Fruit fly (Drosophila melanogaster) whole organism: Measurements from ENCODE around the gene CG33687.

ENCODE experiments used
- CG8478 ChIP-seq: fragments of >200 bp; optimal IDR thresholded peaks from 2 replicates; lab custom pipeline; 2018; ENCODE audit warnings: inconsistent platforms
- Dll ChIP-seq: fragments of >200 bp; optimal IDR thresholded peaks from 2 replicates; lab custom pipeline; 2017
- EcR ChIP-seq, 2 experiments: fragments of >200 bp; optimal IDR thresholded peaks; 2 replicates each; lab custom pipeline; 2017; ENCODE audit warnings: missing biosample characterization in 2 of 2, missing genetic modification characterization in 2 of 2, missing genetic modification reagents in 2 of 2
- pan ChIP-seq: fragments of >200 bp; optimal IDR thresholded peaks from 2 replicates; lab custom pipeline; 2017
- psq ChIP-seq: fragments of >200 bp; optimal IDR thresholded peaks from 2 replicates; lab custom pipeline; 2017
- usp ChIP-seq: fragments of >200 bp; optimal IDR thresholded peaks from 2 replicates; lab custom pipeline; 2017; ENCODE audit warnings: missing biosample characterization, missing genetic modification characterization, mixed read lengths

CG33687 gene

dm6 chr3L:16159161-16160072 is 38.3 kb upstream of the CG33687 start:
- TF ChIP-seq usp (GFP tag; lab: Kevin White, UChicago) (no peak), CG8478 (lab: Kevin White, UChicago) (no peak), Dll (lab: Kevin White, UChicago) (no peak), pan (lab: Kevin White, UChicago) (no peak), psq (no peak), EcR (GFP tag; optimal IDR thresholded peaks at IDR 0.05; lab: Kevin White, UChicago) (no peak)

DNA sequence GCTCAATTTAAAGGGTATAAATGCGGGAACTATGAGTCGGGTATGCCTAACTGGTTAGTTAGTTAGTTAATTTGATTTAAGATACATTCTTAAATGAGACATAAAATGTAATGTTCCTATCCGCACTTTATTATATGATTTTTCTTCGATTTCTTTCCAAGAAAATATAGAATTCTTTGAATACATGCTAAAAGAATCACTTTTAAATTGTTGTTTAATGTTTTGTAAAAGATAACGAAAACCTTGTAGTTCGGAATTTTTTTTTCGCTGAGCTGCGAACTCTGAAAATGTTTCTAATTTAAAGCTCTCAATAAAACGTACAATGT is 37.6 kb upstream of the CG33687 start:
- TF ChIP-seq usp (GFP tag; lab: Kevin White, UChicago): no peak
- no peak for TF ChIP-seq EcR (GFP tag; optimal IDR thresholded peaks at IDR 0.05; lab: Kevin White, UChicago)
- TF ChIP-seq psq: no peak
- no peak for TF ChIP-seq pan (lab: Kevin White, UChicago)
- no peak for TF ChIP-seq Dll (lab: Kevin White, UChicago)
- TF ChIP-seq CG8478 (lab: Kevin White, UChicago): no peak

DNA sequence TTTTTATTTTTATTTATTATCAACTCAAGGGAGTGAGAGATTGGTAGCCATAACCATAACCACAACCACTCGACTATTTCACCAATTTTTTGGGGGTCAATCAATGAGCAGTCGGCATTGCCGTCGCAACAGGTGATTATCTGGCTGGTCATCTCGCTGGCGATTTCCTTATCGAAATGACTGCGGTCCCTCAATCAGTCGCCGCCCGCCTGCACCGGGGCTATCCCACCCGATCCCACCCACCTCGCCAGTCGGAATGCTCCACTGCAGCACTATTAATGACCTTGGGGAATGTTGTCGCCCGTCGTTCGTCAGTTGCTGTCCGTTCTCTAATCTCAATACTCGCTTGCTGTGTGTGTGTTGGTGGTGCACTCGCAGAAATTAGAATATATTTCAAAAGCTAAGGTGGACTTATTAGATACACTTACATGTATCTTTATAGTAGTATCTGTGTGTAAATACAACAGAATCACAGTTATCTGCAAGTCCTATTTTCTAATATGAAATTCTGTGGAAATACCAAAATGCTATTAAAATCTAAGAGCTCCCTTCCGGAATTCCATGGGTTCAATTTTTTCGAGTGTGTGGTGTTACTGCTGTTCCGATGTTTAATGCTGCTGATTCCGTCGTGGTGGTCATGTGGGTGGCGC is 37.1 kb upstream of the CG33687 start:
- TF ChIP-seq usp (GFP tag; lab: Kevin White, UChicago): no peak

DNA sequence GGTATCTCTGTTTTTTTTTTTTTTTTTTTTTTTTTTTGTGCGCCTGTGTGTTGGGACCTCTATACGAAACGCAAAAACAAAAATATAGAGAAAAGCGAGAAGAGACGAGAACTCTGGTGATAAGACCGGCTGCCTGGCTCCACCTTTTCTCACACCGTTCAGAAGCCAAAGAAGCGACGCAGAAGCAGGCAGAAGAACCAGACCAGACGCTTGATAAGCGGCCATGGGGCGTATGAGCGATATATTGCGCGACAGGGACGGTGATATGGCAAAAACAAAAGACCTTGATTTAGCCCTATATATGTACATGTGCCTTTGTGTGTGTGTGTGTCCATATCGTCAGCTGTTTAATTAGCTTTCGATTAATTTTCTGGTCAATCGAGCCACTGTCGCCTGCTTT is 36.5 kb upstream of the CG33687 start:
- TF ChIP-seq Dll (lab: Kevin White, UChicago): no peak
- peak in 1 of 2 experiments; percentile 28 for TF ChIP-seq EcR (GFP tag; optimal IDR thresholded peaks at IDR 0.05; lab: Kevin White, UChicago)

- TF ChIP-seq Dll (lab: Kevin White, UChicago) (no peak), pan (lab: Kevin White, UChicago) (no peak), usp (GFP tag; lab: Kevin White, UChicago) (no peak), CG8478 (lab: Kevin White, UChicago) (no peak), psq (no peak), EcR (GFP tag; optimal IDR thresholded peaks at IDR 0.05; lab: Kevin White, UChicago) (peak in 1 of 2 experiments; percentile 98)
Observed at dm6 chr3L:16161847-16162556, 35.7 kb upstream of the CG33687 start.

DNA sequence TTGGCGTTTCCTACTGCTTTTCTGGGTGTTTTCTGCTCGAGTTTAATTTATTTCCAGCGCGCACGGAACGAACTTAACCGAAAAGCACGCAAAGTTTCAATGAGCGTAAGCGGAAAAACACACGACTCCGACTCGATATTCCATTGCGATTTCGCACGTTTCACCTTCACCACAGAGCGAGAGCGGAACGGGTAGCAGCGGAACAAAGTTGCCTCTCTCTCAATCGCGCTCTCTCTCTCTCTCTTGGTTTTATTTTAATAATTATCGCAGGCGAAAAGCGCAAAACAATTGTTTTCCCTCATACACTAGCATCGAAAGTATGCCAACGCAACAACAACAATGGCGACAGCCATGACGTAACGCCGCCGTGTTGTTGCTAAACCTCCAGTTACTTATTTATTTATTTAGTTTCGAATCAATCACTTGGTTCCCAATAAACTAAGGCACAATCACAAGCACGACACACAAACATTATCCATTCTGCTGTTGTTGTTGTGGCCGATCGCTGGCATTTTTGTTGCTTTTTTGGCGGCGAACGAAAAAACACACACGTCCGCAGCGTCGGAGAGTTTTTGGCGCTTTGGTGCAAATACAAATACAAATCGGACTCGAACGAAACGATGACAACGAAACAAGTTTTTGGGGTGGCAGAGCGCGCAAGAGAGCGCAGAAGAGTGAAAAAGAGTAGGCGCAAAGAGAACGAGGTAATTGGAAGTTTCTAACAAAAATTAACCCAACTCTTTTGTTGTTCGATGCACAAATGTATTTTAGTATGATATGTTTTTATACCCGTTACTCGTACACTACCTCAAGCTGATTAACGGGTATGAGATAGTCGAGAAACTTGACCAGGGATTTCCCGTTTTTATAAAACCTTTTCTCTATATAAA is 33.3 kb upstream of the CG33687 start, which contains the start of gene CG5151:
CG5151 (minus strand) TSS at position 552 of the 890 bp plus-strand sequence.
- TF ChIP-seq EcR (GFP tag; optimal IDR thresholded peaks at IDR 0.05; lab: Kevin White, UChicago) (no peak), CG8478 (lab: Kevin White, UChicago) (no peak)

dm6 chr3L:16165356-16166168 is 32.1 kb upstream of the CG33687 start:
- TF ChIP-seq EcR (GFP tag; optimal IDR thresholded peaks at IDR 0.05; lab: Kevin White, UChicago) (no peak), CG8478 (lab: Kevin White, UChicago) (no peak), usp (GFP tag; lab: Kevin White, UChicago) (no peak), psq (no peak), pan (lab: Kevin White, UChicago) (no peak), Dll (lab: Kevin White, UChicago) (no peak)

DNA sequence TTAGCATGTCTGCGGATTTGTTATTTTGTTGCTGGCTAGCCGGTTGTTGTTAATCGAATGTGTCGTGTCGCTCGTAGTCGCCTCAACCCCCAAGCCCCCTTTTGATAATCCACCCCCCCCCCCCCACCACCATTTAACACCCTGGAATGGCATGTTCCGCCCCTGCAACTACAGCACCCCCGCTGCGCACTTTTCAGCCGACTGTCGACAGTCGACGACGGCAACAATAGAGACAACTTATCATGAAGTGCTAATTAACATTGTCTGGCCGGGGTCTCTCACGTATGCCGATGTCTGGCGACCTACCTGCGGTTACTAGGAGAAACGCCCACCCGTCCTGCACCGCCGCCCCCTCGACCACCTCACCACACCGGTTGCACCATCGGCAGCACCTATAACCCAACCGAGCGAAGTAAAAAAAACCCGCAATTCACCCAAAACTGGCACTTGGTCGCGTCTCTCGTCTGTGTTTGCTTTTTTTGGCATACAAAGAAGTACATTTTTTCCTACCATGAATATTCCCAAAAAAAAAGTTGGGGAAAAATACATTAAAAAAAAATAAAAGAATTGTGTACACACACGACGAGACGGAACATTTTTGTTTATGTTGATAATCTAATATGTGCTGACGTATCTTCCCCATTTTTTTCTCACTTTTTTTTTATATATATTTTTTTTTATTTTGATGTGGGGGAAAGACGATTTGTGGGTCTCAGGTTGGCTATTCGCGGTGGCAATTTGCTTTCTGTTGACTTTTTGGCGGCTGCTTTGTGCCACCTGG is 31.3 kb upstream of the CG33687 start:
- TF ChIP-seq Dll (lab: Kevin White, UChicago): no peak
- no peak for TF ChIP-seq usp (GFP tag; lab: Kevin White, UChicago)
- TF ChIP-seq psq: no peak

DNA sequence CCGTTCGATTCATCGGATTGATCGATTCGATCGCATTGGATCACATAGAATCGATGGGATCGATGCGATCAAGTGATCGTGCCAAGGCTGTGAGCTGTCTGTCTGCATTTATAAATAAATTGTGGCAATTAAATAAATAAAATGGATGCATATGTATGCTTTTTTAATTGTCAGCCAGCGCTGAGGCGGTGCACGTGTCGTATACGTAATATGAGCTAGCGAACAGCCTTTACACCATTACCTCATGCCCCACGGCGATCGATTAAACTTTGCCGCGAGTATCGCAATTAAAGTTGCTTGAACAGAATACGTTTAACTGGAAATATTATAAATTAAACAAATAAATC is 30.7 kb upstream of the CG33687 start:
- no peak for TF ChIP-seq EcR (GFP tag; optimal IDR thresholded peaks at IDR 0.05; lab: Kevin White, UChicago)
- TF ChIP-seq Dll (lab: Kevin White, UChicago): no peak
- TF ChIP-seq psq: no peak
- TF ChIP-seq usp (GFP tag; lab: Kevin White, UChicago): no peak
- TF ChIP-seq CG8478 (lab: Kevin White, UChicago): no peak
- no peak for TF ChIP-seq pan (lab: Kevin White, UChicago)

DNA sequence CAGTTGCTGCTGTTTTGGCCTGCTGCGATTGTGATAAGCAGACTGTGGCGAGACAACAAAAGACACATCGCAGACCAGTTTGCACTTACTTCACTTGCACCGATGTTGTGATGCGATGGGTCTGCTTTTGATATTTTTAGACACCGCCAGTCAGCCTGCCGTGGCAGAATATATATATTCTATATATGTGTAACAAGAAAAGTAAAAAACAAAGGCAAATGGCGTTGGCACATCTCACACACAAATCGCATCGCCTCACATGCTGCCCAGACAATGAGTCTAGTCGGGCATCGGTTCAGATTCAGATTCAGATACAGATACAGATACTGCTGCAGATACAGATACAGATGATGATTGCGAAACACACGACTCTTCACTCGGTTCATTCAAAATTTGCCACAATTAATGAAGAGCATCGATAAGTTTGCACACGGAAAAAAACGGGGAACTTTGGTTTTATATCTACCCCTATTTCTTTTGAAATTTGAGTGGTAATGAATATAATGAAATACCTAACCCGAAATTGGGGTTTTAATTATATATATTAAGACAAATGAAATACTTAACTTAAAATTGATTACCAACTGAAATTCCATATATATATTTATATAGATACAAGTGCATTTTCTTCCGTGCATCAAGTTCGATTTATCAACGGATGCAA is 29.8 kb upstream of the CG33687 start:
- TF ChIP-seq Dll (lab: Kevin White, UChicago) (no peak), EcR (GFP tag; optimal IDR thresholded peaks at IDR 0.05; lab: Kevin White, UChicago) (no peak), CG8478 (lab: Kevin White, UChicago) (no peak), usp (GFP tag; lab: Kevin White, UChicago) (no peak), psq (no peak), pan (lab: Kevin White, UChicago) (no peak)
